Fruit fly (Drosophila melanogaster) whole organism, embryonic: Measurements from ENCODE around the gene CG12347.

ENCODE experiments used
- ATbp ChIP-seq: fragments of 200-800 bp; sonication (Bioruptor generic); optimal IDR thresholded peaks from 2 replicates; lab custom pipeline; 2017; ENCODE audit warnings: missing biosample characterization, mild to moderate bottlenecking, missing genetic modification characterization, missing genetic modification reagents
- CG10321 ChIP-seq: fragments of 200-800 bp; sonication (Bioruptor generic); IDR thresholded peaks from 2 replicates; pipeline ENCODE4 v1.3.6; 2022; ENCODE audit warnings: missing biosample characterization, missing genetic modification characterization
- CG10543 ChIP-seq: fragments of 200-800 bp; sonication (Bioruptor generic); optimal IDR thresholded peaks from 3 replicates; lab custom pipeline; 2017; ENCODE audit warnings: missing biosample characterization, mild to moderate bottlenecking, missing genetic modification characterization, moderate library complexity
- CG12299 ChIP-seq: fragments of 200-800 bp; sonication (Bioruptor generic); optimal IDR thresholded peaks from 2 replicates; lab custom pipeline; 2018; ENCODE audit warnings: missing biosample characterization, mild to moderate bottlenecking, missing genetic modification characterization
- CG12659 ChIP-seq: fragments of 200-800 bp; sonication (Bioruptor generic); optimal IDR thresholded peaks from 3 replicates; lab custom pipeline; 2017; ENCODE audit warnings: mild to moderate bottlenecking, missing biosample characterization, missing genetic modification reagents, missing genetic modification characterization
- CG12769 ChIP-seq: fragments of 200-800 bp; sonication (Bioruptor generic); optimal IDR thresholded peaks from 2 replicates; lab custom pipeline; 2019; ENCODE audit warnings: missing biosample characterization, mild to moderate bottlenecking, missing genetic modification characterization, moderate library complexity
- CG13123 ChIP-seq: fragments of 200-800 bp; sonication (Bioruptor generic); optimal IDR thresholded peaks from 2 replicates; lab custom pipeline; 2016; ENCODE audit warnings: missing biosample characterization, missing genetic modification characterization
- CG14441 ChIP-seq: fragments of 200-800 bp; sonication (Bioruptor generic); IDR thresholded peaks from 2 replicates; pipeline ENCODE4 v1.3.6; 2022; ENCODE audit warnings: missing biosample characterization, missing genetic modification characterization
- CG15269 ChIP-seq: fragments of 200-800 bp; sonication (Bioruptor generic); optimal IDR thresholded peaks from 2 replicates; lab custom pipeline; 2018; ENCODE audit warnings: missing biosample characterization, mild to moderate bottlenecking, missing genetic modification characterization, moderate library complexity
- CG15696 ChIP-seq: fragments of 200-800 bp; sonication (Bioruptor generic); optimal IDR thresholded peaks from 2 replicates; lab custom pipeline; 2019; ENCODE audit warnings: missing biosample characterization, mild to moderate bottlenecking, missing genetic modification characterization, moderate library complexity
- CG17802 ChIP-seq: fragments of 200-800 bp; sonication (Bioruptor generic); optimal IDR thresholded peaks from 2 replicates; lab custom pipeline; 2018; ENCODE audit warnings: missing biosample characterization, mild to moderate bottlenecking, missing genetic modification characterization, moderate library complexity
- CG18262 ChIP-seq: fragments of 200-800 bp; optimal IDR thresholded peaks from 3 replicates; lab custom pipeline; 2019; ENCODE audit warnings: missing biosample characterization, mild to moderate bottlenecking, missing genetic modification characterization, moderate library complexity
- CG31441 ChIP-seq: fragments of 200-800 bp; sonication (Bioruptor generic); IDR thresholded peaks from 2 replicates; pipeline ENCODE4 v1.3.6; 2022; ENCODE audit warnings: missing biosample characterization, missing genetic modification characterization
- CG4730 ChIP-seq: fragments of 200-800 bp; sonication (Bioruptor generic); IDR thresholded peaks from 2 replicates; pipeline ENCODE4 v1.3.6; 2022; ENCODE audit warnings: missing biosample characterization, missing genetic modification characterization
- CG4854 ChIP-seq: fragments of 200-800 bp; sonication (Bioruptor generic); optimal IDR thresholded peaks from 2 replicates; lab custom pipeline; 2016; ENCODE audit warnings: missing biosample characterization, missing genetic modification characterization, inconsistent platforms
- CG6175 ChIP-seq: fragments of 200-800 bp; sonication (Bioruptor generic); IDR thresholded peaks from 3 replicates; pipeline ENCODE4 v1.3.6; 2022; ENCODE audit warnings: missing biosample characterization, missing genetic modification characterization
- CG6791 ChIP-seq: fragments of 200-800 bp; sonication (Bioruptor generic); IDR thresholded peaks from 3 replicates; pipeline ENCODE4 v1.3.6; 2022; ENCODE audit warnings: missing biosample characterization, missing genetic modification characterization; ENCODE audit not compliant: partially characterized antibody
- CG6813 ChIP-seq: fragments of 200-800 bp; sonication (Bioruptor generic); optimal IDR thresholded peaks from 2 replicates; lab custom pipeline; 2017; ENCODE audit warnings: missing biosample characterization, missing genetic modification characterization, mild to moderate bottlenecking, moderate library complexity, missing genetic modification reagents
- CG9215 ChIP-seq: fragments of 200-800 bp; sonication (Bioruptor generic); IDR thresholded peaks from 2 replicates; pipeline ENCODE4 v1.3.6; 2022; ENCODE audit warnings: missing biosample characterization, missing genetic modification characterization
- CG9797 ChIP-seq: fragments of 200-800 bp; sonication (Bioruptor generic); optimal IDR thresholded peaks from 3 replicates; lab custom pipeline; 2018; ENCODE audit warnings: missing biosample characterization, mild to moderate bottlenecking, missing genetic modification characterization
- Chrac-16 ChIP-seq: fragments of 200-800 bp; sonication (Bioruptor generic); optimal IDR thresholded peaks from 3 replicates; lab custom pipeline; 2016; ENCODE audit warnings: missing biosample characterization, missing genetic modification characterization
- CrebB ChIP-seq: fragments of 200-800 bp; sonication (Bioruptor generic); optimal IDR thresholded peaks from 3 replicates; lab custom pipeline; 2018; ENCODE audit warnings: missing biosample characterization, mild to moderate bottlenecking, missing genetic modification characterization
- Dad ChIP-seq: fragments of 200-800 bp; sonication (Bioruptor generic); optimal IDR thresholded peaks from 3 replicates; lab custom pipeline; 2016; ENCODE audit warnings: missing biosample characterization, missing genetic modification characterization
- Hr3 ChIP-seq: fragments of 200-800 bp; sonication (Bioruptor generic); optimal IDR thresholded peaks from 3 replicates; lab custom pipeline; 2016; ENCODE audit warnings: missing biosample characterization, missing genetic modification characterization
- Lhr ChIP-seq: fragments of 200-800 bp; sonication (Bioruptor generic); optimal IDR thresholded peaks from 3 replicates; lab custom pipeline; 2017; ENCODE audit warnings: mild to moderate bottlenecking, missing biosample characterization, missing genetic modification reagents, missing genetic modification characterization
- Lim3 ChIP-seq: fragments of 200-800 bp; sonication (Bioruptor generic); IDR thresholded peaks from 2 replicates; pipeline ENCODE4 v1.3.6; 2022; ENCODE audit warnings: missing biosample characterization, missing genetic modification characterization
- MBD-R2 ChIP-seq: fragments of 200-800 bp; sonication (Bioruptor generic); IDR thresholded peaks from 2 replicates; pipeline ENCODE4 v1.3.6; 2022; ENCODE audit warnings: missing biosample characterization, missing genetic modification characterization
- Mad ChIP-seq: fragments of 200-800 bp; sonication (Bioruptor generic); optimal IDR thresholded peaks from 2 replicates; lab custom pipeline; 2016; ENCODE audit warnings: missing biosample characterization, missing genetic modification characterization
- Myb ChIP-seq: fragments of 200-800 bp; sonication (Bioruptor generic); optimal IDR thresholded peaks from 2 replicates; lab custom pipeline; 2016; ENCODE audit warnings: missing biosample characterization, missing genetic modification characterization
- Nf-YC ChIP-seq: fragments of 200-800 bp; optimal IDR thresholded peaks from 3 replicates; lab custom pipeline; 2019; ENCODE audit warnings: missing biosample characterization, mild to moderate bottlenecking, missing genetic modification characterization, moderate library complexity
- Optix ChIP-seq: fragments of 200-800 bp; sonication (Bioruptor generic); IDR thresholded peaks from 3 replicates; pipeline ENCODE4 v1.3.6; 2022; ENCODE audit warnings: missing biosample characterization, missing genetic modification characterization
- Sin3A ChIP-seq: fragments of >200 bp; optimal IDR thresholded peaks from 2 replicates; lab custom pipeline; 2018
- Sry-δ ChIP-seq: fragments of 200-800 bp; sonication (Bioruptor generic); optimal IDR thresholded peaks from 2 replicates; lab custom pipeline; 2016; ENCODE audit warnings: missing biosample characterization, missing genetic modification characterization
- bbx ChIP-seq: fragments of 200-800 bp; sonication (Bioruptor generic); IDR thresholded peaks from 2 replicates; pipeline ENCODE4 v1.3.6; 2022; ENCODE audit warnings: missing biosample characterization, missing genetic modification characterization; ENCODE audit not compliant: partially characterized antibody
- bcd ChIP-seq: fragments of 200-800 bp; sonication (Bioruptor generic); optimal IDR thresholded peaks from 2 replicates; lab custom pipeline; 2017; ENCODE audit warnings: missing biosample characterization, mild to moderate bottlenecking, missing genetic modification characterization
- bigmax ChIP-seq: fragments of 200-800 bp; sonication (Bioruptor generic); optimal IDR thresholded peaks from 2 replicates; lab custom pipeline; 2018; ENCODE audit warnings: missing biosample characterization, mild to moderate bottlenecking, missing genetic modification characterization
- dan ChIP-seq: fragments of 200-800 bp; sonication (Bioruptor generic); IDR thresholded peaks from 2 replicates; pipeline ENCODE4 v1.3.6; 2022; ENCODE audit warnings: missing biosample characterization, missing genetic modification characterization
- dmrt99B ChIP-seq: fragments of 200-800 bp; sonication (Bioruptor generic); optimal IDR thresholded peaks from 2 replicates; lab custom pipeline; 2018; ENCODE audit warnings: missing biosample characterization, mild to moderate bottlenecking, missing genetic modification characterization, moderate library complexity
- emc ChIP-seq: fragments of 200-800 bp; sonication (Bioruptor generic); optimal IDR thresholded peaks from 2 replicates; lab custom pipeline; 2016; ENCODE audit warnings: missing biosample characterization, missing genetic modification characterization
- esg ChIP-seq: fragments of 200-800 bp; sonication (Bioruptor generic); conservative IDR thresholded peaks from 2 replicates; pipeline ENCODE4 v1.3.6; 2022; ENCODE audit warnings: missing biosample characterization, missing genetic modification characterization
- fd96Cb ChIP-seq: fragments of 200-800 bp; sonication (Bioruptor generic); optimal IDR thresholded peaks from 2 replicates; lab custom pipeline; 2018; ENCODE audit warnings: missing biosample characterization, mild to moderate bottlenecking, missing genetic modification characterization, moderate library complexity
- fu2 ChIP-seq: fragments of 200-800 bp; sonication (Bioruptor generic); optimal IDR thresholded peaks from 2 replicates; lab custom pipeline; 2016; ENCODE audit warnings: missing biosample characterization, missing genetic modification characterization
- hb ChIP-seq: fragments of 200-800 bp; sonication (Bioruptor generic); IDR thresholded peaks from 3 replicates; pipeline ENCODE4 v1.3.6; 2022; ENCODE audit warnings: missing biosample characterization, missing genetic modification characterization; ENCODE audit not compliant: partially characterized antibody
- odd ChIP-seq: fragments of 200-800 bp; sonication (Bioruptor generic); optimal IDR thresholded peaks from 2 replicates; lab custom pipeline; 2017; ENCODE audit warnings: missing biosample characterization, mild to moderate bottlenecking, missing genetic modification characterization
- psq ChIP-seq: fragments of 200-800 bp; sonication (Bioruptor generic); optimal IDR thresholded peaks from 2 replicates; lab custom pipeline; 2017; ENCODE audit warnings: missing biosample characterization, missing genetic modification characterization
- row ChIP-seq: fragments of 200-800 bp; sonication (Bioruptor generic); IDR thresholded peaks from 3 replicates; pipeline ENCODE4 v1.3.6; 2022; ENCODE audit warnings: missing biosample characterization, missing genetic modification characterization
- sens ChIP-seq: fragments of 200-800 bp; sonication (Bioruptor generic); peaks from one replicate; lab custom pipeline; 2016; ENCODE audit warnings: missing biosample characterization, missing genetic modification characterization
- sna ChIP-seq: fragments of 200-800 bp; sonication (Bioruptor generic); IDR thresholded peaks from 2 replicates; pipeline ENCODE4 v1.3.6; 2022; ENCODE audit warnings: missing biosample characterization, missing genetic modification characterization; ENCODE audit not compliant: partially characterized antibody
- tin ChIP-seq: fragments of 200-800 bp; sonication (Bioruptor generic); optimal IDR thresholded peaks from 3 replicates; lab custom pipeline; 2016; ENCODE audit warnings: missing biosample characterization, missing genetic modification characterization
- vnd ChIP-seq: fragments of 200-800 bp; sonication (Bioruptor generic); IDR thresholded peaks from 3 replicates; pipeline ENCODE4 v1.3.6; 2022; ENCODE audit warnings: missing biosample characterization, missing genetic modification characterization; ENCODE audit not compliant: partially characterized antibody

Gene CG12347

DNA sequence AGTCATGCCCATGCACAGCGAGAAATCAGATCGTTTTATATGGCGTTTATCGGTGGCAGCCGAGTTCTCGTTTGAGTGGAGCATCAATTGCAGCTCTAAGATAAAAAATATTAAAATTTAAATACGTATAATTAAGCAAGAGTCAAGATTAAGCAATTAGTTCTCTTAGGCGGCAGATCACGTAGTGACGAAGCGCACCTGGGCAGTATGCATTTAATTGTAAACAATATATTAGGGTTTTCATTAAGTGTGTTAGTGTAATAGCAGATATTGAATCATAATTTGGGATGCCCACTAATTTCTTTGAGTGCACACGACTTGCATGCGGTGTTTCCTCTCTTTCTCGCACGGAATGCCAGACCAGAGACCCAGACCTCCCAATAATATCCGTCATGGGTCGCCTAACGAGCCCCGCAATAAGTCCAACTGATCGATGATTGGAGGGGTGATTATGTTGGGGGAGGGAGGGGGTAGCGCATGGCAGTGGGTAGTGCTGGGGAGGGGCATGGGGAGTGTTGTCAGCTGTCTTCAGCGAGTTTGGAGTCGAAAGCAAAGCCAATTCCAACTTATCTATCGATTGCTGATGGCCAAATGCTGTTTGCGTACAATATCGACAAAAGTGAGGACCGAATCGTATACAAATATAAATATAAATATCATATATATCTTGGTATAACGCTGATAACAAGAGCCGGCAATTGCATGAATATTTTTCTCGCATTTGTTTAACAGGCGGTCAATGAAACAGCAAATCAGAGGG, 43.3 kb downstream of the CG12347 start (continued):
- TF ChIP-seq dmrt99B (peak; percentile 86), CG6175 (GFP tag; lab: Robert Waterston, UW) (no peak), Dad (peak; percentile 38), Lim3 (GFP tag; lab: Robert Waterston, UW) (no peak), Optix (GFP tag; lab: Robert Waterston, UW) (peak; percentile 72; the same call in 2 of the 3 replicates), sens (GFP tag; lab: Kevin White, UChicago) (peak; percentile 95), MBD-R2 (GFP tag; lab: Robert Waterston, UW) (peak; percentile 28; the same call in 1 of the 2 replicates), CG12659 (GFP tag; lab: Kevin White, UChicago) (peak; percentile 73), CG10321 (GFP tag; lab: Robert Waterston, UW) (no peak), CG6813 (GFP tag; lab: Kevin White, UChicago) (peak; percentile 28), Hr3 (GFP tag; lab: Kevin White, UChicago) (peak; percentile 71), CG15269 (peak; percentile 63), CG10543 (GFP tag; lab: Kevin White, UChicago) (peak; percentile 18), odd (GFP tag; lab: Kevin White, UChicago) (peak; percentile 35), esg (GFP tag; lab: Robert Waterston, UW) (peak; percentile 75), fu2 (GFP tag; lab: Kevin White, UChicago) (no peak), CrebB (no peak), Lhr (GFP tag; lab: Kevin White, UChicago) (peak; percentile 37), CG4854 (GFP tag; lab: Kevin White, UChicago) (peak; percentile 27), sna (GFP tag; lab: Robert Waterston, UW) (no peak), Mad (GFP tag; lab: Kevin White, UChicago) (peak; percentile 47), CG17802 (peak; percentile 41), vnd (GFP tag; lab: Robert Waterston, UW) (no peak), Myb (no peak), CG18262 (peak; percentile 87), CG14441 (peak; percentile 65; the same call in 1 of the 2 replicates), CG15696 (tag; lab: Kevin White, UChicago) (peak; percentile 40), CG9797 (GFP tag; lab: Kevin White, UChicago) (peak; percentile 4), CG9215 (GFP tag; lab: Robert Waterston, UW) (peak; percentile 63), Chrac-16 (peak; percentile 55), tin (GFP tag; lab: Kevin White, UChicago) (peak; percentile 69), hb (GFP tag; lab: Robert Waterston, UW) (no peak), dan (GFP tag; lab: Robert Waterston, UW) (peak; percentile 63), bigmax (GFP tag; lab: Kevin White, UChicago) (no peak), Nf-YC (tag; lab: Kevin White, UChicago) (peak; percentile 58), ATbp (peak; percentile 70), Sin3A (no peak), CG4730 (peak; percentile 58), psq (GFP tag; lab: Kevin White, UChicago) (no peak), row (GFP tag; lab: Robert Waterston, UW) (peak; percentile 82), CG6791 (no peak), CG12299 (tag; lab: Kevin White, UChicago) (no peak), CG31441 (peak; percentile 83), fd96Cb (tag; lab: Kevin White, UChicago) (peak; percentile 82), emc (GFP tag; lab: Kevin White, UChicago) (no peak), Sry-δ (GFP tag; lab: Kevin White, UChicago) (no peak), CG13123 (GFP tag; lab: Kevin White, UChicago) (no peak), bbx (GFP tag; lab: Robert Waterston, UW) (no peak), bcd (peak; percentile 77), CG12769 (tag; lab: Kevin White, UChicago) (peak; percentile 21)
